Fruit fly (Drosophila melanogaster): Measurements from ENCODE around the gene Cenp-C.

Cenp-C gene

DNA sequence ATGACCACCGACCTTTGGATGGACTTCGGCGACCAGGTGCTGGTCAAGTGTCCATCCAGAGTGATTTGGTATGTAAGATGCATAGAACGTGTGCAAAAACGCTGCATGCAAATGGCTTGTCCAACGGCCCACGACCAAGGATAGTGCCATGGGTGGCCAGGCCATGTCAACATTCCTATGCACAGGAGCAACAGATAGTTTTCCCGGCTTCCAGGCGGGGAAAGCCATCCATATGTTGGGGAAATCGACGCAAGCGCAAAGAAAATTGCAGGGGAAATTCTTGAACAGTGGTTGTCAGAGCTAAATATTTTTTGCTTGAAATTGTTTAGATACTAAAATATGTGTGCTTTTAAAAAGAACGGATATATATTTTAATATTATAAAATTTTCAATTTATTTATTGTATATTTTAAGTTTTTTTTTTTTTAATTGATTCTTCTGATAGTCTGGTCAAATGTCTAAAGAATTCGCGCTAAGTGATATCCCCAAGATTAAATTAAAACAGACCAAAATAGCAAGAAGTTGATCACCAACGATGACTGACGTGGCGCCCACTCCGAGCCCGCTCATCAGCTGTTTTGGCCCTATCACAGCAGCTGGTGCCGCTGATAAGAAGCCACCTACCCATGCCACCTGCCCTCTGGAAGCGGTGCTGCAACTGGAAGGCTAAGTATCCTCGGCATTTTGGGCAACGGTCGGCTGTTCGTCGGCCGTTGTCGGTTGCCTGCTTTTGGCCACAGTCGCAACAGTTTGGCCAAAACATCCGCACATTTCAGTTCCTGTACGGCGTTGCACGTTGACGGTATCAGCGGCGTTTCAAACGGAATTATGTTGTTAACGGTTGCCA lies 13.7 kb downstream of the Cenp-C start, which contains the start of gene 5-HT2B:
Gene 5-HT2B (plus strand): TSS at position 797 of the 847 bp plus-strand sequence.
- TF ChIP-seq h (optimal IDR thresholded peaks at IDR 0.05): no peak
- TF ChIP-seq ttk (optimal IDR thresholded peaks at IDR 0.05): no peak
- TF ChIP-seq Sin3A (optimal IDR thresholded peaks at IDR 0.05): no peak
- no peak for TF ChIP-seq Myc (optimal IDR thresholded peaks at IDR 0.05)
- TF ChIP-seq insv (optimal IDR thresholded peaks at IDR 0.05): no peak
- TF ChIP-seq psq (optimal IDR thresholded peaks at IDR 0.05): no peak

DNA sequence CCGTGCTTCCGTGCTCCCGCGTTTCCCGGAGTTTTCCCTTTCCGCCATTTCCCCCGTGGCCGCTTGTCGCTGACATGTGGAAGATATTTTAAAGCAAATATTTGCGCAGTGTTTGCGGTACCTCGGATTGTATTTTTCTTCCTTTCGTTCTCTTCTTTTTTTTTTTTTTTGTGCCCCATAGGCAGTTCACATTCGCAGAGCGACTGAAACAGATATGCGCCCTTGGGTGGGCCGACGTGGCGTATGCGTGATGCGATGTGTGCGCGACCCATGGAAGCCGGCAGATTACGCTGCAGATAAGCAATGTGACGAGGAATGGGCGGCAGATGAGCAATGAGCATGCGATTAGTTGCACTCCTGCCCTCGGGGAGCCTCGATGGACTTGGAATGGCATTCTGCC lies 24.0 kb downstream of the Cenp-C start:
- TF ChIP-seq psq (optimal IDR thresholded peaks at IDR 0.05) (no peak), ttk (optimal IDR thresholded peaks at IDR 0.05) (no peak), Myc (optimal IDR thresholded peaks at IDR 0.05) (no peak)

DNA sequence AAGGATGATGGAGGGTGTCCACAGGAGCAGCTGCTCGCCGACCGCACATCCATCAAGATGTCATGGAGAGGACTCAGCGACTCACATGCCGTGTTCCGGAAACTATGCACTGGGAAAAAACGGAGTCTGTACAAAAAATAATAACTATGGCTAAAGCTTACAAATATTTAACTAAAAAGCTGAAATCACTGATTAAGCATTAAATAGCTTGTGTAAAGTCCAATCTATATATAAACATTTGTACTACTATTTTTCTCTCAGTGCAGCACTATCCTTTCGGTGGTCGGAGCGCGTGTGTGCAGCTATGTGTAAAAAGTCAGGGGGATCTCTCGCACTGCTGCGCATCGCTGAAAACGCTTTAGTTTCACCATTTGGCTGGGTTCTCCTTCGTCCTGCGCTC lies 32.3 kb downstream of the Cenp-C start:
- TF ChIP-seq Sin3A (optimal IDR thresholded peaks at IDR 0.05): no peak
- no peak for TF ChIP-seq h (optimal IDR thresholded peaks at IDR 0.05)
- no peak for TF ChIP-seq insv (optimal IDR thresholded peaks at IDR 0.05)
- no peak for TF ChIP-seq psq (optimal IDR thresholded peaks at IDR 0.05)
- TF ChIP-seq Myc (optimal IDR thresholded peaks at IDR 0.05): no peak
- no peak for TF ChIP-seq ttk (optimal IDR thresholded peaks at IDR 0.05)

DNA sequence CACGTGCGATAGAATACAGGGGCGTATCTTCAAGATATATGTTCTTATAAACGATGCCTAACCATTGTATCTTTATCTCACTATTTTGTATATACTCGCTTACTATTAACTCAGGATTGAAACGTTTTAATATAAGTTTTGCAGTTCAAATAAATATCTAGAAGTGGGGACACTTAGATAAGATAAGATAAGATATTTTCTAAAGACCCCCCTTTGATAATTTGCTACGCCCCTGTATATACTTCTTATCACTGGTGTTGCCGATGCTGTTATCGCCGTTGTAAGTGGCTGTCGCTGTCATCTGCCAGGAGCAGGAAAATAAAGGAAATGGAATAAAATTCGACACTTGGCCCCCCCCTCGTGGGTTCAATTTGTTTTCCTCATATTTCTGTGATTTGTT lies 52.2 kb downstream of the Cenp-C start:
- TF ChIP-seq Myc (optimal IDR thresholded peaks at IDR 0.05) (no peak), ttk (optimal IDR thresholded peaks at IDR 0.05) (no peak), h (optimal IDR thresholded peaks at IDR 0.05) (no peak), psq (optimal IDR thresholded peaks at IDR 0.05) (no peak), Sin3A (optimal IDR thresholded peaks at IDR 0.05) (no peak), insv (optimal IDR thresholded peaks at IDR 0.05) (no peak)

Data from Kc167 (cell line).